Worm (Caenorhabditis elegans): ENCODE results near the gene srh-27.

Gene srh-27

ce11 chrII:12459422-12459821 is 11.1 kb downstream of the srh-27 start, which contains the start of gene tag-281 (continued):
- TF ChIP-seq sdz-38 (tag; optimal IDR thresholded peaks at IDR 0.05) (no peak), tbp1 (GFP tag; optimal IDR thresholded peaks at IDR 0.05) (peak; percentile 56), ztf-25 (GFP tag; IDR thresholded peaks at IDR 0.05) (no peak), bed-1 (GFP tag; IDR thresholded peaks at IDR 0.05) (no peak), lin-26 (GFP tag; IDR thresholded peaks at IDR 0.05) (no peak), F10E7.11 (tag; optimal IDR thresholded peaks at IDR 0.05) (no peak), lin-35 (GFP tag; optimal IDR thresholded peaks at IDR 0.05) (peak; percentile 36 to 96 (median 75)), ceh-40 (GFP tag; IDR thresholded peaks at IDR 0.05) (no peak), dpff-1 (tag; optimal IDR thresholded peaks at IDR 0.05) (no peak), egl-18 (GFP tag; IDR thresholded peaks at IDR 0.05) (no peak), ekl-4 (GFP tag; IDR thresholded peaks at IDR 0.05) (no peak), F22D6.2 (tag; optimal IDR thresholded peaks at IDR 0.05) (no peak), ceh-100 (GFP tag; IDR thresholded peaks at IDR 0.05) (no peak; the same call in 1 of the 2 replicates), gei-17 (GFP tag; optimal IDR thresholded peaks at IDR 0.05) (no peak), hlh-26 (GFP tag; conservative IDR thresholded peaks at IDR 0.05) (no peak), zfh-2 (GFP tag; conservative IDR thresholded peaks at IDR 0.05) (no peak), dpl-1 (GFP tag; optimal IDR thresholded peaks at IDR 0.05) (peak; percentile 89), B0261.1 (tag; optimal IDR thresholded peaks at IDR 0.05) (no peak), let-607 (tag; optimal IDR thresholded peaks at IDR 0.05) (no peak), ztf-6 (GFP tag; IDR thresholded peaks at IDR 0.05) (no peak), ama-1 (optimal IDR thresholded peaks at IDR 0.05) (no peak), ama-1 (GFP tag; optimal IDR thresholded peaks at IDR 0.05) (no peak), rec-8 (tag; optimal IDR thresholded peaks at IDR 0.05) (no peak), D2030.7 (GFP tag; IDR thresholded peaks at IDR 0.05) (peak; percentile 28; the same call in 1 of the 2 replicates), T07F8.4 (tag; optimal IDR thresholded peaks at IDR 0.05) (no peak), egrh-3 (GFP tag; IDR thresholded peaks at IDR 0.05) (no peak), repo-1 (tag; optimal IDR thresholded peaks at IDR 0.05) (no peak), lir-1 (GFP tag; conservative IDR thresholded peaks at IDR 0.05) (0 out of 2 replicates have a peak, but pooled peaks have one; percentile 14), madf-3 (GFP tag; IDR thresholded peaks at IDR 0.05) (no peak), somi-1 (GFP tag; optimal IDR thresholded peaks at IDR 0.05) (no peak), zim-3 (tag; optimal IDR thresholded peaks at IDR 0.05) (no peak), aptf-2 (GFP tag; conservative IDR thresholded peaks at IDR 0.05) (no peak), attf-6 (GFP tag; IDR thresholded peaks at IDR 0.05) (no peak), Y79H2A.3 (GFP tag; conservative IDR thresholded peaks at IDR 0.05) (no peak), xnd-1 (tag; optimal IDR thresholded peaks at IDR 0.05) (peak; percentile 52), F52B5.7 (tag; optimal IDR thresholded peaks at IDR 0.05) (no peak), ztf-26 (tag; optimal IDR thresholded peaks at IDR 0.05) (no peak), mes-4 (tag; optimal IDR thresholded peaks at IDR 0.05) (no peak), mel-28 (tag; optimal IDR thresholded peaks at IDR 0.05; ENCODE audit: borderline replicate concordance) (no peak), nfya-2 (GFP tag; IDR thresholded peaks at IDR 0.05) (no peak), mcd-1 (GFP tag; IDR thresholded peaks at IDR 0.05) (peak; percentile 98), ccch-3 (GFP tag; optimal IDR thresholded peaks at IDR 0.05) (no peak), F33H1.4 (GFP tag; IDR thresholded peaks at IDR 0.05) (peak; percentile 73), T26A5.8 (tag; optimal IDR thresholded peaks at IDR 0.05) (no peak), unc-130 (GFP tag; optimal IDR thresholded peaks at IDR 0.05) (no peak), chd-7 (tag; optimal IDR thresholded peaks at IDR 0.05) (no peak), unc-62 (GFP tag; optimal IDR thresholded peaks at IDR 0.05) (no peak), F37B4.10 (GFP tag; IDR thresholded peaks at IDR 0.05) (no peak), tlf-1 (GFP tag; optimal IDR thresholded peaks at IDR 0.05) (no peak), F57C9.4 (tag; optimal IDR thresholded peaks at IDR 0.05) (no peak), efl-1 (GFP tag; optimal IDR thresholded peaks at IDR 0.05) (peak; percentile 87)

Measured in whole organism, young adult.